Fruit fly (Drosophila melanogaster) whole organism, prepupa: Measurements from ENCODE around the gene CG42538.
A peak's percentile ranks its signal among the peaks of the same experiment; 100 is the strongest.

Experiments used
- CG10631 ChIP-seq: fragments of 200-800 bp; sonication (Bioruptor generic); optimal IDR thresholded peaks from 2 replicates; lab custom pipeline; 2016; ENCODE audit warnings: missing biosample characterization, missing genetic modification characterization
- CG11294 ChIP-seq: fragments of 200-800 bp; sonication (Bioruptor generic); IDR thresholded peaks from 2 replicates; pipeline ENCODE4 v1.3.6; 2022; ENCODE audit warnings: missing biosample characterization, missing genetic modification characterization
- CG11762 ChIP-seq: fragments of 200-800 bp; sonication (Bioruptor generic); optimal IDR thresholded peaks from 3 replicates; lab custom pipeline; 2016; ENCODE audit warnings: missing biosample characterization, missing genetic modification characterization; ENCODE audit not compliant: insufficient read depth
- CG11902 ChIP-seq: fragments of 200-800 bp; sonication (Bioruptor generic); optimal IDR thresholded peaks from 3 replicates; lab custom pipeline; 2016; ENCODE audit warnings: missing biosample characterization, missing genetic modification characterization
- CG15336 ChIP-seq: fragments of 200-800 bp; sonication (Bioruptor generic); IDR thresholded peaks from 2 replicates; pipeline ENCODE4 v1.3.6; 2022; ENCODE audit warnings: missing biosample characterization, missing genetic modification characterization
- CG3032 ChIP-seq: fragments of 200-800 bp; optimal IDR thresholded peaks from 2 replicates; lab custom pipeline; 2019; ENCODE audit warnings: missing biosample characterization, mild to moderate bottlenecking, missing genetic modification characterization, moderate library complexity
- CG31627 ChIP-seq: fragments of 200-800 bp; sonication (Bioruptor generic); optimal IDR thresholded peaks from 3 replicates; lab custom pipeline; 2016; ENCODE audit warnings: missing biosample characterization, missing genetic modification characterization
- CG32006 ChIP-seq: fragments of 200-800 bp; sonication (Bioruptor generic); optimal IDR thresholded peaks from 3 replicates; lab custom pipeline; 2017; ENCODE audit warnings: missing biosample characterization, mild to moderate bottlenecking, missing genetic modification characterization
- CG34406 ChIP-seq: fragments of 200-800 bp; sonication (Bioruptor generic); optimal IDR thresholded peaks from 3 replicates; lab custom pipeline; 2016; ENCODE audit warnings: missing biosample characterization, missing genetic modification characterization
- CG3919 ChIP-seq: fragments of 200-800 bp; sonication (Bioruptor generic); optimal IDR thresholded peaks from 3 replicates; lab custom pipeline; 2016; ENCODE audit warnings: missing biosample characterization, missing genetic modification characterization
- CG4318 ChIP-seq: fragments of 200-800 bp; sonication (Bioruptor generic); optimal IDR thresholded peaks from 3 replicates; lab custom pipeline; 2017; ENCODE audit warnings: missing biosample characterization, mild to moderate bottlenecking, missing genetic modification characterization
- CG6276 ChIP-seq: fragments of 200-800 bp; sonication (Bioruptor generic); optimal IDR thresholded peaks from 2 replicates; lab custom pipeline; 2017; ENCODE audit warnings: missing biosample characterization, mild to moderate bottlenecking, missing genetic modification characterization
- CG6808 ChIP-seq: fragments of 200-800 bp; sonication (Bioruptor generic); optimal IDR thresholded peaks from 3 replicates; lab custom pipeline; 2017; ENCODE audit warnings: missing biosample characterization, missing genetic modification characterization, mild to moderate bottlenecking, moderate library complexity, missing genetic modification reagents
- CG6854 ChIP-seq: fragments of 200-800 bp; sonication (Bioruptor generic); optimal IDR thresholded peaks from 2 replicates; lab custom pipeline; 2017; ENCODE audit warnings: missing biosample characterization, mild to moderate bottlenecking, missing genetic modification characterization
- CG7368 ChIP-seq: fragments of 200-800 bp; sonication (Bioruptor generic); optimal IDR thresholded peaks from 3 replicates; lab custom pipeline; 2016; ENCODE audit warnings: missing biosample characterization, missing genetic modification characterization
- CG8119 ChIP-seq: fragments of 200-800 bp; sonication (Bioruptor generic); IDR thresholded peaks from 3 replicates; pipeline ENCODE4 v1.3.6; 2022; ENCODE audit warnings: missing biosample characterization, missing genetic modification characterization
- CG8319 ChIP-seq: fragments of 200-800 bp; sonication (Bioruptor generic); optimal IDR thresholded peaks from 3 replicates; lab custom pipeline; 2016; ENCODE audit warnings: missing biosample characterization, missing genetic modification characterization
- Eip75B ChIP-seq: fragments of 200-800 bp; sonication (Bioruptor generic); optimal IDR thresholded peaks from 3 replicates; lab custom pipeline; 2016; ENCODE audit warnings: missing biosample characterization, missing genetic modification characterization
- Eip78C ChIP-seq: fragments of 200-800 bp; sonication (Bioruptor generic); peaks from one replicate; lab custom pipeline; 2016; ENCODE audit warnings: missing biosample characterization, missing genetic modification characterization
- Ets96B ChIP-seq: fragments of 200-800 bp; optimal IDR thresholded peaks from 2 replicates; lab custom pipeline; 2019; ENCODE audit warnings: missing biosample characterization, mild to moderate bottlenecking, missing genetic modification characterization, moderate library complexity
- Hr38 ChIP-seq: sonication (Bioruptor generic); optimal IDR thresholded peaks from 2 replicates; lab custom pipeline; 2016; ENCODE audit warnings: missing biosample characterization, missing genetic modification characterization
- Lpt ChIP-seq: fragments of 200-800 bp; sonication (Bioruptor generic); optimal IDR thresholded peaks from 3 replicates; lab custom pipeline; 2016; ENCODE audit warnings: missing biosample characterization, missing genetic modification characterization
- Smox ChIP-seq: fragments of 200-800 bp; sonication (Bioruptor generic); optimal IDR thresholded peaks from 3 replicates; lab custom pipeline; 2016; ENCODE audit warnings: missing biosample characterization, missing genetic modification characterization
- Sox14 ChIP-seq: fragments of 200-800 bp; sonication (Bioruptor generic); optimal IDR thresholded peaks from 3 replicates; lab custom pipeline; 2016; ENCODE audit warnings: missing biosample characterization, missing genetic modification characterization
- achi ChIP-seq: fragments of 200-800 bp; sonication (Bioruptor generic); optimal IDR thresholded peaks from 3 replicates; lab custom pipeline; 2016; ENCODE audit warnings: missing biosample characterization, missing genetic modification characterization
- cyc ChIP-seq: fragments of 200-800 bp; sonication (Bioruptor generic); optimal IDR thresholded peaks from 3 replicates; lab custom pipeline; 2016; ENCODE audit warnings: missing biosample characterization, missing genetic modification characterization
- dac ChIP-seq: fragments of 200-800 bp; sonication (Bioruptor generic); optimal IDR thresholded peaks from 2 replicates; lab custom pipeline; 2017; ENCODE audit warnings: missing biosample characterization, mild to moderate bottlenecking, missing genetic modification characterization
- dsx ChIP-seq: fragments of 200-800 bp; optimal IDR thresholded peaks from 3 replicates; lab custom pipeline; 2019; ENCODE audit warnings: missing biosample characterization, mild to moderate bottlenecking, missing genetic modification characterization, moderate library complexity; ENCODE audit not compliant: poor library complexity, severe bottlenecking
- eg ChIP-seq: fragments of 200-800 bp; sonication (Bioruptor generic); IDR thresholded peaks from 3 replicates; pipeline ENCODE4 v1.3.6; 2022; ENCODE audit warnings: missing biosample characterization, missing genetic modification characterization
- esn ChIP-seq: fragments of 200-800 bp; sonication (Bioruptor generic); optimal IDR thresholded peaks from 2 replicates; lab custom pipeline; 2016; ENCODE audit warnings: missing biosample characterization, mild to moderate bottlenecking, missing genetic modification characterization, moderate library complexity
- lz ChIP-seq: fragments of 200-800 bp; sonication (Bioruptor generic); optimal IDR thresholded peaks from 3 replicates; lab custom pipeline; 2016; ENCODE audit warnings: missing biosample characterization, missing genetic modification characterization
- net ChIP-seq: fragments of 200-800 bp; sonication (Bioruptor generic); optimal IDR thresholded peaks from 3 replicates; lab custom pipeline; 2016; ENCODE audit warnings: missing biosample characterization, missing genetic modification characterization
- pdm3 ChIP-seq: fragments of 200-800 bp; sonication (Bioruptor generic); optimal IDR thresholded peaks from 3 replicates; lab custom pipeline; 2016; ENCODE audit warnings: missing biosample characterization, missing genetic modification characterization
- salr ChIP-seq, 2 experiments: fragments of 200-800 bp; sonication (Bioruptor generic); optimal IDR thresholded peaks; 3 replicates each; lab custom pipeline; 2016 to 2018; ENCODE audit warnings: missing biosample characterization in 2 of 2, missing genetic modification characterization in 2 of 2, mild to moderate bottlenecking in 1 of 2
- spab ChIP-seq: fragments of 200-800 bp; sonication (Bioruptor generic); optimal IDR thresholded peaks from 2 replicates; lab custom pipeline; 2017; ENCODE audit warnings: missing biosample characterization, mild to moderate bottlenecking, missing genetic modification characterization, missing genetic modification reagents
- topi ChIP-seq: fragments of 200-800 bp; sonication (Bioruptor generic); optimal IDR thresholded peaks from 3 replicates; lab custom pipeline; 2016; ENCODE audit warnings: missing biosample characterization, missing genetic modification characterization
- vri ChIP-seq: fragments of 200-800 bp; sonication (Bioruptor generic); optimal IDR thresholded peaks from 3 replicates; lab custom pipeline; 2016; ENCODE audit warnings: missing biosample characterization, mild to moderate bottlenecking, missing genetic modification characterization

Gene CG42538

dm6 chr3L:16034224-16034623 is at the start of gene CG42538:
Gene CG42538 (plus strand): TSS chr3L:16034524.
- TF ChIP-seq CG4318 (GFP tag; lab: Kevin White, UChicago) (no peak), eg (GFP tag; lab: Robert Waterston, UW) (no peak), CG7368 (GFP tag; lab: Kevin White, UChicago) (no peak), CG3919 (GFP tag; lab: Kevin White, UChicago) (no peak), Lpt (GFP tag; lab: Kevin White, UChicago) (no peak), net (GFP tag; lab: Kevin White, UChicago) (no peak), CG10631 (GFP tag; lab: Kevin White, UChicago) (no peak), CG11294 (GFP tag; lab: Robert Waterston, UW) (no peak), dsx (GFP tag; lab: Kevin White, UChicago) (no peak), cyc (GFP tag; lab: Kevin White, UChicago) (no peak)
- TF ChIP-seq, all 60 proteins: peak for 0

dm6 chr3L:15987635-15988034 is 46.7 kb upstream of the CG42538 start, which contains the start of gene PolD1:
Gene PolD1 (minus strand): TSS chr3L:15987815.
- TF ChIP-seq CG6854 (GFP tag; lab: Kevin White, UChicago): no peak

- TF ChIP-seq CG8319 (GFP tag; lab: Kevin White, UChicago): no peak
- TF ChIP-seq cyc (GFP tag; lab: Kevin White, UChicago): peak; percentile 12
- no peak for TF ChIP-seq CG6808 (GFP tag; lab: Kevin White, UChicago)
- peak; percentile 35; the same call in 1 of the 2 replicates for TF ChIP-seq CG15336
- TF ChIP-seq Ets96B (tag; lab: Kevin White, UChicago): no peak
- TF ChIP-seq Sox14 (GFP tag; lab: Kevin White, UChicago): peak; percentile 15
- peak; percentile 19 for TF ChIP-seq CG31627 (GFP tag; lab: Kevin White, UChicago)
- TF ChIP-seq lz (GFP tag; lab: Kevin White, UChicago): peak; percentile 33
- peak; percentile 43 for TF ChIP-seq Eip78C (GFP tag; lab: Kevin White, UChicago)
- TF ChIP-seq dsx (GFP tag; lab: Kevin White, UChicago): peak; percentile 0
- TF ChIP-seq topi (GFP tag; lab: Kevin White, UChicago): peak; percentile 32
- TF ChIP-seq CG6854 (GFP tag; lab: Kevin White, UChicago): peak; percentile 59
- peak; percentile 11 for TF ChIP-seq CG3032 (tag; lab: Kevin White, UChicago)
- TF ChIP-seq CG32006: no peak
- TF ChIP-seq CG34406 (GFP tag; lab: Kevin White, UChicago): no peak
- peak; percentile 66 for TF ChIP-seq vri (GFP tag; lab: Kevin White, UChicago)
- peak; percentile 36 for TF ChIP-seq esn (GFP tag; lab: Kevin White, UChicago)
Observed at dm6 chr3L:15988039-15988546, 46.2 kb upstream of the CG42538 start, which contains the start of gene Hip14. Gene Hip14 (plus strand): TSS chr3L:15988236.

- no peak for TF ChIP-seq CG3032 (tag; lab: Kevin White, UChicago)
- no peak for TF ChIP-seq Lpt (GFP tag; lab: Kevin White, UChicago)
- no peak for TF ChIP-seq CG11762
- no peak for TF ChIP-seq achi (GFP tag; lab: Kevin White, UChicago)
- no peak for TF ChIP-seq spab (GFP tag; lab: Kevin White, UChicago)
- TF ChIP-seq Hr38 (GFP tag; lab: Kevin White, UChicago): no peak
- no peak for TF ChIP-seq Eip78C (GFP tag; lab: Kevin White, UChicago)
- no peak for TF ChIP-seq CG31627 (GFP tag; lab: Kevin White, UChicago)
- no peak for TF ChIP-seq CG8119 (GFP tag; lab: Robert Waterston, UW)
- TF ChIP-seq pdm3 (GFP tag; lab: Kevin White, UChicago): no peak
- TF ChIP-seq topi (GFP tag; lab: Kevin White, UChicago): no peak
- TF ChIP-seq esn (GFP tag; lab: Kevin White, UChicago): no peak
Observed at dm6 chr3L:15996019-15996418, 38.3 kb upstream of the CG42538 start.

- TF ChIP-seq Smox (GFP tag; lab: Kevin White, UChicago) (no peak), Hr38 (GFP tag; lab: Kevin White, UChicago) (no peak), CG11902 (GFP tag; lab: Kevin White, UChicago) (no peak), CG31627 (GFP tag; lab: Kevin White, UChicago) (no peak), CG15336 (no peak), salr (GFP tag; optimal IDR thresholded peaks at IDR 0.05; lab: Kevin White, UChicago) (no peak), Eip75B (no peak), net (GFP tag; lab: Kevin White, UChicago) (no peak), CG3032 (tag; lab: Kevin White, UChicago) (no peak), Lpt (GFP tag; lab: Kevin White, UChicago) (no peak), Ets96B (tag; lab: Kevin White, UChicago) (no peak), Eip78C (GFP tag; lab: Kevin White, UChicago) (no peak), vri (GFP tag; lab: Kevin White, UChicago) (no peak), eg (GFP tag; lab: Robert Waterston, UW) (no peak), CG34406 (GFP tag; lab: Kevin White, UChicago) (no peak), dac (GFP tag; lab: Kevin White, UChicago) (no peak), CG6276 (GFP tag; lab: Kevin White, UChicago) (no peak)
Observed at dm6 chr3L:15998217-15998616, 36.1 kb upstream of the CG42538 start.
